Worm (Caenorhabditis elegans) whole organism, young adult: Measurements from ENCODE around the gene mab-10.

Source experiments
- ceh-100 ChIP-seq: fragments of 200-800 bp; sonication (Bioruptor generic); IDR thresholded peaks from 2 replicates; pipeline ENCODE4 v1.3.6; 2022; ENCODE audit warnings: missing genetic modification reagents, missing genetic modification characterization, missing compliant biosample characterization
- him-1 ChIP-seq: sonication (generic microtip); optimal IDR thresholded peaks from 2 replicates; lab custom pipeline; 2016; ENCODE audit warnings: missing genotype, missing genetic modification reagents, missing genetic modification characterization, missing compliant biosample characterization
- lsl-1 ChIP-seq: fragments of 200-800 bp; sonication (Bioruptor generic); optimal IDR thresholded peaks from 2 replicates; lab custom pipeline; 2018; ENCODE audit warnings: mild to moderate bottlenecking, missing genetic modification characterization, moderate library complexity, missing compliant biosample characterization
- madf-8 ChIP-seq: fragments of 200-800 bp; sonication (Bioruptor generic); conservative IDR thresholded peaks from 2 replicates; pipeline ENCODE4 v1.3.6; 2022; ENCODE audit warnings: missing genetic modification reagents, missing genetic modification characterization, missing compliant biosample characterization
- nhr-120 ChIP-seq: fragments of 200-800 bp; sonication (Bioruptor generic); IDR thresholded peaks from 2 replicates; pipeline ENCODE4 v1.3.6; 2022; ENCODE audit warnings: missing genetic modification characterization, missing compliant biosample characterization
- snpc-3.4 ChIP-seq: sonication (generic microtip); optimal IDR thresholded peaks from 2 replicates; lab custom pipeline; 2017; ENCODE audit warnings: missing genetic modification characterization, mild to moderate bottlenecking, missing compliant biosample characterization, antibody characterized with exemption, moderate library complexity, missing genotype, missing genetic modification reagents
- snpc-4 ChIP-seq, 5 experiments: fragments of 150-350 bp in 1 of 5; sonication (generic microtip) in 4 of 5; optimal IDR thresholded peaks; 2 replicates each; lab custom pipeline; 2014 to 2018; ENCODE audit warnings: missing genetic modification characterization in 5 of 5, missing biosample characterization in 3 of 5, antibody characterized with exemption in 2 of 5, mild to moderate bottlenecking in 2 of 5, missing compliant biosample characterization in 2 of 5, missing genotype in 2 of 5, moderate library complexity in 2 of 5, missing genetic modification reagents in 1 of 5
- unc-62 ChIP-seq: fragments of 150-350 bp; optimal IDR thresholded peaks from 2 replicates; lab custom pipeline; 2014; ENCODE audit warnings: missing biosample characterization, missing genetic modification reagents, missing genetic modification characterization
- ztf-6 ChIP-seq: fragments of 200-800 bp; sonication (Bioruptor generic); IDR thresholded peaks from 2 replicates; pipeline ENCODE4 v1.3.6; 2022; ENCODE audit warnings: missing genetic modification reagents, missing genetic modification characterization, missing compliant biosample characterization

- TF ChIP-seq nhr-120 (GFP tag; lab: Robert Waterston, UW) (no peak), ceh-100 (GFP tag; lab: Robert Waterston, UW) (0 out of 2 replicates have a peak, but pooled peaks have one; percentile 9), madf-8 (no peak), ztf-6 (GFP tag; lab: Robert Waterston, UW) (no peak), snpc-4 (GFP tag; optimal IDR thresholded peaks at IDR 0.05; lab: Kevin White, UChicago) (no peak), snpc-4 (tag; optimal IDR thresholded peaks at IDR 0.05; lab: Kevin White, UChicago) (no peak), unc-62 (GFP tag; lab: Kevin White, UChicago) (no peak), lsl-1 (GFP tag; lab: Kevin White, UChicago) (no peak), snpc-3.4 (peak; percentile 11), him-1 (tag; lab: Kevin White, UChicago) (no peak)
These were observed 20.2 kb downstream of the mab-10 start for ce11 chrII:10547803-10548693.
